Worm (Caenorhabditis elegans): ENCODE measurements around the gene slc-17.9.

The slc-17.9 gene

DNA sequence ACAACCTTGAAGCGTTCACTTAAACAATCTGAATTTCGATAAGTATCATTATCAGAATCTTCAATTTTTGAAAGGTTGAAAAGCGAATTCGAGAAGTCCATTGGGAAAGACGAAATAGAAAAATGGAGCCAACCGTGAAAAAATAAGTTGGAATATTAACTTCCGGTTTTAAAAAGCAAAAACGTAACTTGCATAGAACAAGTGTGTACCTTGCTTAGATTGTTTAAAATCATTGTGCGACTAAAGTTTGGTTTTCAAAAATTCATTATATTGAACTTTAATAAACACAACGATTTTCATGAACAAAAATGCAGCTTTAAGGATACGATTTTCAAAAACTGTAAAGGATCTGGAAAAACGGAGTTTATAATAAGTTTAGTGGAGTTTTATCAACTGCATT, 51.1 kb downstream of the slc-17.9 start, which contains the start of gene F15G9.2:
Gene F15G9.2, minus strand, starts transcription at position 101 of the 400 bp plus-strand sequence.
- TF ChIP-seq egl-27 (tag; optimal IDR thresholded peaks at IDR 0.05) (no peak), R02D3.7 (tag; optimal IDR thresholded peaks at IDR 0.05) (no peak), fos-1 (tag; optimal IDR thresholded peaks at IDR 0.05) (no peak), elt-2 (tag; optimal IDR thresholded peaks at IDR 0.05) (no peak), elt-3 (tag; optimal IDR thresholded peaks at IDR 0.05) (no peak), nhr-25 (tag; optimal IDR thresholded peaks at IDR 0.05) (no peak), nhr-67 (tag; optimal IDR thresholded peaks at IDR 0.05) (no peak), hmg-11 (tag; optimal IDR thresholded peaks at IDR 0.05) (no peak), eor-1 (tag; optimal IDR thresholded peaks at IDR 0.05) (no peak)

Measured in whole organism, L3 larva.